Fruit fly (Drosophila melanogaster) whole organism, embryonic: ENCODE data around the gene ksr.
A peak's percentile ranks its signal among the peaks of the same experiment; 100 is the strongest.

Experiments used
- ATbp ChIP-seq: fragments of 200-800 bp; sonication (Bioruptor generic); optimal IDR thresholded peaks from 2 replicates; lab custom pipeline; 2017; ENCODE audit warnings: missing biosample characterization, mild to moderate bottlenecking, missing genetic modification characterization, missing genetic modification reagents
- B-H2 ChIP-seq: fragments of 200-800 bp; sonication (Bioruptor generic); optimal IDR thresholded peaks from 2 replicates; lab custom pipeline; 2018; ENCODE audit warnings: missing biosample characterization, mild to moderate bottlenecking, missing genetic modification characterization
- Blimp-1 ChIP-seq: fragments of 200-800 bp; sonication (Bioruptor generic); optimal IDR thresholded peaks from 3 replicates; lab custom pipeline; 2018; ENCODE audit warnings: missing biosample characterization, missing genetic modification characterization, mild to moderate bottlenecking, moderate library complexity, missing genetic modification reagents
- CG10431 ChIP-seq: fragments of 200-800 bp; sonication (Bioruptor generic); optimal IDR thresholded peaks from 3 replicates; lab custom pipeline; 2018; ENCODE audit warnings: missing biosample characterization, mild to moderate bottlenecking, missing genetic modification characterization
- CG10462 ChIP-seq: fragments of 200-800 bp; sonication (Bioruptor generic); optimal IDR thresholded peaks from 2 replicates; lab custom pipeline; 2016; ENCODE audit warnings: missing biosample characterization, missing genetic modification characterization
- CG11456 ChIP-seq: fragments of 200-800 bp; sonication (Bioruptor generic); IDR thresholded peaks from 3 replicates; pipeline ENCODE4 v1.3.6; 2022; ENCODE audit warnings: missing biosample characterization, missing genetic modification characterization
- CG11504 ChIP-seq: fragments of 200-800 bp; sonication (Bioruptor generic); optimal IDR thresholded peaks from 3 replicates; lab custom pipeline; 2019; ENCODE audit warnings: missing biosample characterization, mild to moderate bottlenecking, missing genetic modification characterization, moderate library complexity
- CG12155 ChIP-seq: fragments of 200-800 bp; sonication (Bioruptor generic); optimal IDR thresholded peaks from 3 replicates; lab custom pipeline; 2016; ENCODE audit warnings: missing biosample characterization, missing genetic modification characterization
- CG14667 ChIP-seq: fragments of 200-800 bp; sonication (Bioruptor generic); IDR thresholded peaks from 2 replicates; pipeline ENCODE4 v1.3.6; 2022; ENCODE audit warnings: missing biosample characterization, missing genetic modification characterization
- CG14860 ChIP-seq: fragments of 200-800 bp; sonication (Bioruptor generic); IDR thresholded peaks from 3 replicates; pipeline ENCODE4 v1.3.6; 2022; ENCODE audit warnings: missing biosample characterization, missing genetic modification characterization; ENCODE audit not compliant: partially characterized antibody
- CG1603 ChIP-seq: fragments of 200-800 bp; sonication (Bioruptor generic); optimal IDR thresholded peaks from 2 replicates; lab custom pipeline; 2019; ENCODE audit warnings: missing biosample characterization, mild to moderate bottlenecking, missing genetic modification characterization, moderate library complexity
- CG17361 ChIP-seq: fragments of 200-800 bp; sonication (Bioruptor generic); IDR thresholded peaks from 3 replicates; pipeline ENCODE4 v1.3.6; 2022; ENCODE audit warnings: missing biosample characterization, missing genetic modification characterization
- CG17912 ChIP-seq: fragments of 200-800 bp; sonication (Bioruptor generic); optimal IDR thresholded peaks from 2 replicates; lab custom pipeline; 2018; ENCODE audit warnings: missing biosample characterization, mild to moderate bottlenecking, missing genetic modification characterization
- CG18011 ChIP-seq: fragments of 200-800 bp; sonication (Bioruptor generic); optimal IDR thresholded peaks from 2 replicates; lab custom pipeline; 2017; ENCODE audit warnings: missing biosample characterization, missing genetic modification characterization, mild to moderate bottlenecking, moderate library complexity, missing genotype
- CG18262 ChIP-seq: fragments of 200-800 bp; optimal IDR thresholded peaks from 3 replicates; lab custom pipeline; 2019; ENCODE audit warnings: missing biosample characterization, mild to moderate bottlenecking, missing genetic modification characterization, moderate library complexity
- CG18476 ChIP-seq: fragments of 200-800 bp; sonication (Bioruptor generic); optimal IDR thresholded peaks from 2 replicates; lab custom pipeline; 2016; ENCODE audit warnings: missing biosample characterization, mild to moderate bottlenecking, missing genetic modification characterization
- CG18764 ChIP-seq: fragments of 200-800 bp; sonication (Bioruptor generic); optimal IDR thresholded peaks from 3 replicates; lab custom pipeline; 2016; ENCODE audit warnings: missing biosample characterization, missing genetic modification characterization
- CG31441 ChIP-seq: fragments of 200-800 bp; sonication (Bioruptor generic); IDR thresholded peaks from 2 replicates; pipeline ENCODE4 v1.3.6; 2022; ENCODE audit warnings: missing biosample characterization, missing genetic modification characterization
- CG4328 ChIP-seq: fragments of 200-800 bp; sonication (Bioruptor generic); optimal IDR thresholded peaks from 3 replicates; lab custom pipeline; 2017; ENCODE audit warnings: missing biosample characterization, missing genetic modification reagents, missing genetic modification characterization
- CG4360 ChIP-seq: fragments of 200-800 bp; sonication (Bioruptor generic); IDR thresholded peaks from 2 replicates; pipeline ENCODE4 v1.3.6; 2022; ENCODE audit warnings: missing biosample characterization, missing genetic modification characterization
- CG4854 ChIP-seq: fragments of 200-800 bp; sonication (Bioruptor generic); optimal IDR thresholded peaks from 2 replicates; lab custom pipeline; 2016; ENCODE audit warnings: missing biosample characterization, missing genetic modification characterization, inconsistent platforms
- CG7839 ChIP-seq: fragments of 200-800 bp; sonication (Bioruptor generic); optimal IDR thresholded peaks from 3 replicates; lab custom pipeline; 2018; ENCODE audit warnings: missing biosample characterization, mild to moderate bottlenecking, missing genetic modification characterization, moderate library complexity
- CG8359 ChIP-seq: fragments of 200-800 bp; sonication (Bioruptor generic); optimal IDR thresholded peaks from 2 replicates; lab custom pipeline; 2017; ENCODE audit warnings: missing biosample characterization, mild to moderate bottlenecking, missing genetic modification characterization, borderline replicate concordance
- Doc2 ChIP-seq: fragments of 200-800 bp; sonication (Bioruptor generic); IDR thresholded peaks from 2 replicates; pipeline ENCODE4 v1.3.6; 2022; ENCODE audit warnings: missing biosample characterization, missing genetic modification characterization
- Dp ChIP-seq: fragments of 200-800 bp; sonication (Bioruptor generic); optimal IDR thresholded peaks from 2 replicates; lab custom pipeline; 2018; ENCODE audit warnings: missing biosample characterization, mild to moderate bottlenecking, missing genetic modification characterization, moderate library complexity
- Hmr ChIP-seq: fragments of 200-800 bp; sonication (Bioruptor generic); optimal IDR thresholded peaks from 3 replicates; lab custom pipeline; 2017; ENCODE audit warnings: mild to moderate bottlenecking, missing biosample characterization, missing genetic modification reagents, missing genetic modification characterization
- Max ChIP-seq: fragments of 200-800 bp; sonication (Bioruptor generic); optimal IDR thresholded peaks from 2 replicates; lab custom pipeline; 2016; ENCODE audit warnings: missing biosample characterization, mild to moderate bottlenecking, missing genetic modification characterization
- Meics ChIP-seq: fragments of 200-800 bp; sonication (Bioruptor generic); optimal IDR thresholded peaks from 2 replicates; lab custom pipeline; 2017; ENCODE audit warnings: missing biosample characterization, mild to moderate bottlenecking, missing genetic modification characterization
- NFAT ChIP-seq: fragments of 200-800 bp; sonication (Bioruptor generic); IDR thresholded peaks from 2 replicates; pipeline ENCODE4 v1.3.6; 2022; ENCODE audit warnings: missing biosample characterization, missing genetic modification characterization
- Oaz ChIP-seq: fragments of 200-800 bp; sonication (Bioruptor generic); IDR thresholded peaks from 2 replicates; pipeline ENCODE4 v1.3.6; 2022; ENCODE audit warnings: missing biosample characterization, missing genetic modification characterization
- Sox100B ChIP-seq: fragments of 200-800 bp; sonication (Bioruptor generic); optimal IDR thresholded peaks from 3 replicates; lab custom pipeline; 2018; ENCODE audit warnings: missing biosample characterization, mild to moderate bottlenecking, missing genetic modification characterization
- Trl ChIP-seq, 3 experiments: fragments of >200 bp in 2 of 3; fragments of 200-800 bp in 1 of 3; sonication (Bioruptor generic) in 1 of 3; optimal IDR thresholded peaks; 2 replicates in 1 of 3; 3 replicates in 2 of 3; lab custom pipeline; 2016 to 2017; ENCODE audit warnings: missing biosample characterization in 1 of 3, missing genetic modification characterization in 1 of 3
- disco-r ChIP-seq: fragments of 200-800 bp; sonication (Bioruptor generic); optimal IDR thresholded peaks from 2 replicates; lab custom pipeline; 2016; ENCODE audit warnings: missing biosample characterization, missing genetic modification characterization
- gro ChIP-seq: fragments of 200-800 bp; sonication (Bioruptor generic); optimal IDR thresholded peaks from 2 replicates; lab custom pipeline; 2016; ENCODE audit warnings: missing biosample characterization, missing genetic modification characterization
- hbn ChIP-seq: fragments of 200-800 bp; sonication (Bioruptor generic); IDR thresholded peaks from 2 replicates; pipeline ENCODE4 v1.3.6; 2022; ENCODE audit warnings: missing biosample characterization, missing genetic modification characterization; ENCODE audit not compliant: partially characterized antibody
- jigr1 ChIP-seq: fragments of 200-800 bp; sonication (Bioruptor generic); IDR thresholded peaks from 3 replicates; pipeline ENCODE4 v1.3.6; 2022; ENCODE audit warnings: missing biosample characterization, missing genetic modification characterization
- knrl ChIP-seq: fragments of 200-800 bp; sonication (Bioruptor generic); IDR thresholded peaks from 3 replicates; pipeline ENCODE4 v1.3.6; 2022; ENCODE audit warnings: missing biosample characterization, missing genetic modification characterization; ENCODE audit not compliant: partially characterized antibody
- peb ChIP-seq: fragments of 200-800 bp; sonication (Bioruptor generic); IDR thresholded peaks from 2 replicates; pipeline ENCODE4 v1.3.6; 2022; ENCODE audit warnings: missing biosample characterization, missing genetic modification characterization
- pita ChIP-seq: fragments of 200-800 bp; sonication (Bioruptor generic); optimal IDR thresholded peaks from 2 replicates; lab custom pipeline; 2017; ENCODE audit warnings: missing biosample characterization, mild to moderate bottlenecking, missing genetic modification characterization
- prd ChIP-seq, 3 experiments: fragments of >200 bp in 2 of 3; fragments of 200-800 bp in 1 of 3; sonication (Bioruptor generic) in 1 of 3; optimal IDR thresholded peaks in 2 of 3; IDR thresholded peaks in 1 of 3; 2 replicates in 2 of 3; 3 replicates in 1 of 3; pipeline versions ENCODE4 v1.3.6 to Lab custom; 2017 to 2022; ENCODE audit warnings: missing biosample characterization in 1 of 3, missing genetic modification characterization in 1 of 3
- pzg ChIP-seq: fragments of 200-800 bp; sonication (Bioruptor generic); optimal IDR thresholded peaks from 3 replicates; lab custom pipeline; 2018; ENCODE audit warnings: missing biosample characterization, mild to moderate bottlenecking, missing genetic modification characterization, moderate library complexity
- ro ChIP-seq: fragments of 200-800 bp; sonication (Bioruptor generic); IDR thresholded peaks from 2 replicates; pipeline ENCODE4 v1.3.6; 2022; ENCODE audit warnings: missing biosample characterization, missing genetic modification characterization
- schlank ChIP-seq: fragments of 200-800 bp; sonication (Bioruptor generic); optimal IDR thresholded peaks from 2 replicates; lab custom pipeline; 2018; ENCODE audit warnings: missing biosample characterization, mild to moderate bottlenecking, missing genetic modification characterization
- sima ChIP-seq: fragments of 200-800 bp; sonication (Bioruptor generic); optimal IDR thresholded peaks from 2 replicates; lab custom pipeline; 2016; ENCODE audit warnings: missing biosample characterization, missing genetic modification characterization
- sna ChIP-seq: fragments of 200-800 bp; sonication (Bioruptor generic); IDR thresholded peaks from 2 replicates; pipeline ENCODE4 v1.3.6; 2022; ENCODE audit warnings: missing biosample characterization, missing genetic modification characterization; ENCODE audit not compliant: partially characterized antibody
- tin ChIP-seq: fragments of 200-800 bp; sonication (Bioruptor generic); optimal IDR thresholded peaks from 3 replicates; lab custom pipeline; 2016; ENCODE audit warnings: missing biosample characterization, missing genetic modification characterization
- trh ChIP-seq: fragments of 200-800 bp; sonication (Bioruptor generic); optimal IDR thresholded peaks from 2 replicates; lab custom pipeline; 2016; ENCODE audit warnings: missing biosample characterization, missing genetic modification characterization
- zen2 ChIP-seq: fragments of 200-800 bp; sonication (Bioruptor generic); IDR thresholded peaks from 3 replicates; pipeline ENCODE4 v1.3.6; 2022; ENCODE audit warnings: missing biosample characterization, missing genetic modification characterization; ENCODE audit not compliant: partially characterized antibody
- zf30C ChIP-seq: fragments of 200-800 bp; sonication (Bioruptor generic); optimal IDR thresholded peaks from 3 replicates; lab custom pipeline; 2018; ENCODE audit warnings: missing biosample characterization, mild to moderate bottlenecking, missing genetic modification characterization

ksr gene

dm6 chr3R:5485295-5485718 is 1.6 kb upstream of the ksr start, which contains the start of gene CG31550 (continued):
- TF ChIP-seq Trl (optimal IDR thresholded peaks at IDR 0.05; lab: Kevin White, UChicago) (no peak), Trl (GFP tag; optimal IDR thresholded peaks at IDR 0.05; lab: Kevin White, UChicago) (peak; percentile 23), CG8359 (GFP tag; lab: Kevin White, UChicago) (no peak), Dp (GFP tag; lab: Kevin White, UChicago) (no peak), NFAT (peak; percentile 82), zen2 (GFP tag; lab: Robert Waterston, UW) (no peak), CG7839 (tag; lab: Kevin White, UChicago) (peak; percentile 79), CG18011 (GFP tag; lab: Kevin White, UChicago) (no peak), Max (GFP tag; lab: Kevin White, UChicago) (peak; percentile 45), Doc2 (GFP tag; lab: Robert Waterston, UW) (no peak), CG1603 (no peak), CG4360 (GFP tag; lab: Robert Waterston, UW) (no peak), CG18764 (peak; percentile 57), jigr1 (GFP tag; lab: Robert Waterston, UW) (no peak), CG14667 (peak; percentile 73), ATbp (no peak), schlank (no peak), peb (GFP tag; lab: Robert Waterston, UW) (no peak), CG4328 (GFP tag; lab: Kevin White, UChicago) (no peak), zf30C (GFP tag; lab: Kevin White, UChicago) (peak; percentile 90), Hmr (GFP tag; lab: Kevin White, UChicago) (no peak), hbn (no peak), Oaz (peak; percentile 35; the same call in 1 of the 2 replicates), tin (peak; percentile 77), CG12155 (peak; percentile 64), CG11504 (no peak), CG4854 (GFP tag; lab: Kevin White, UChicago) (no peak), disco-r (GFP tag; lab: Kevin White, UChicago) (no peak), pita (GFP tag; lab: Kevin White, UChicago) (no peak), Meics (GFP tag; lab: Kevin White, UChicago) (peak; percentile 67), CG18476 (GFP tag; lab: Kevin White, UChicago) (peak; percentile 27), prd (optimal IDR thresholded peaks at IDR 0.05; lab: Kevin White, UChicago) (no peak), prd (GFP tag; IDR thresholded peaks at IDR 0.05; lab: Robert Waterston, UW) (peak; percentile 83; the same call in 2 of the 3 replicates), CG17361 (GFP tag; lab: Robert Waterston, UW) (no peak; the same call in 1 of the 3 replicates), CG10462 (GFP tag; lab: Kevin White, UChicago) (peak; percentile 39), sima (GFP tag; lab: Kevin White, UChicago) (no peak), gro (GFP tag; lab: Kevin White, UChicago) (no peak), ro (GFP tag; lab: Robert Waterston, UW) (peak; percentile 49), CG31441 (GFP tag; lab: Robert Waterston, UW) (peak; percentile 81), Sox100B (no peak), CG18262 (tag; lab: Kevin White, UChicago) (no peak), knrl (GFP tag; lab: Robert Waterston, UW) (no peak), B-H2 (peak; percentile 44), trh (peak; percentile 39), CG14860 (GFP tag; lab: Robert Waterston, UW) (no peak), sna (GFP tag; lab: Robert Waterston, UW) (no peak), CG10431 (GFP tag; lab: Kevin White, UChicago) (no peak), CG17912 (no peak), Blimp-1 (GFP tag; lab: Kevin White, UChicago) (no peak), pzg (GFP tag; lab: Kevin White, UChicago) (peak; percentile 46), CG11456 (GFP tag; lab: Robert Waterston, UW) (peak; percentile 83)
